Worm (Caenorhabditis elegans) whole organism, L4/young adult: ENCODE data around the gene T24D5.4.

Experiments used
- W03F9.2 ChIP-seq: fragments of 150-350 bp; optimal IDR thresholded peaks from 2 replicates; lab custom pipeline; 2014; ENCODE audit warnings: missing biosample characterization, missing genetic modification characterization
- dao-5 ChIP-seq: sonication (generic microtip); optimal IDR thresholded peaks from 2 replicates; lab custom pipeline; 2016; ENCODE audit warnings: missing genotype, missing genetic modification characterization, moderate library complexity, missing compliant biosample characterization
- him-1 ChIP-seq: sonication (generic microtip); optimal IDR thresholded peaks from 2 replicates; lab custom pipeline; 2016; ENCODE audit warnings: missing genotype, missing genetic modification reagents, missing genetic modification characterization, missing compliant biosample characterization

- TF ChIP-seq him-1 (tag; lab: Kevin White, UChicago): no peak
- no peak for TF ChIP-seq W03F9.2
- no peak for TF ChIP-seq dao-5
Measured at ce11 chrX:12632657-12633056, 35.7 kb downstream of the T24D5.4 start.
